Worm (Caenorhabditis elegans): Measurements from ENCODE around the gene F08D12.12.

- TF ChIP-seq pes-1 (GFP tag; IDR thresholded peaks at IDR 0.05), result no peak
- no peak for TF ChIP-seq ama-1 (optimal IDR thresholded peaks at IDR 0.05)
- no peak for TF ChIP-seq ets-7 (tag; optimal IDR thresholded peaks at IDR 0.05)
- no peak for TF ChIP-seq ceh-36 (tag; optimal IDR thresholded peaks at IDR 0.05)
- no peak for TF ChIP-seq aly-1 (tag; optimal IDR thresholded peaks at IDR 0.05)
- no peak for TF ChIP-seq B0310.2 (tag; optimal IDR thresholded peaks at IDR 0.05)
- no peak for TF ChIP-seq tbx-37 (GFP tag; conservative IDR thresholded peaks at IDR 0.05)
- TF ChIP-seq tbx-11 (GFP tag; IDR thresholded peaks at IDR 0.05), result no peak
Measured at ce11 chrII:2769021-2769420, 17.9 kb downstream of the F08D12.12 start, which contains the start of gene F08D12.7.

Measured in whole organism, early embryonic.